Worm (Caenorhabditis elegans) whole organism, L4 larva: ENCODE results near the gene F49C5.7.

Experiments
- R02D3.7 ChIP-seq: fragments of 150-350 bp; sonication (generic microtip); optimal IDR thresholded peaks from 3 replicates; lab custom pipeline; 2014; ENCODE audit warnings: missing biosample characterization, missing genetic modification characterization
- T20F7.1 ChIP-seq: fragments of 200-800 bp; sonication (Bioruptor generic); optimal IDR thresholded peaks from 2 replicates; lab custom pipeline; 2018; ENCODE audit warnings: mild to moderate bottlenecking, missing genetic modification characterization, missing compliant biosample characterization
- Y48G9A.11 ChIP-seq: fragments of 200-800 bp; sonication (Bioruptor generic); IDR thresholded peaks from 2 replicates; pipeline ENCODE4 v1.3.6; 2022; ENCODE audit warnings: missing genetic modification reagents, missing genetic modification characterization, missing compliant biosample characterization
- Y5F2A.4 ChIP-seq: fragments of 200-800 bp; sonication (Bioruptor generic); optimal IDR thresholded peaks from 2 replicates; lab custom pipeline; 2018; ENCODE audit warnings: mild to moderate bottlenecking, missing genetic modification characterization, missing compliant biosample characterization
- Y75B8A.6 ChIP-seq: fragments of 200-800 bp; sonication (Bioruptor generic); IDR thresholded peaks from 2 replicates; pipeline ENCODE4 v1.3.6; 2022; ENCODE audit warnings: missing genetic modification reagents, missing genetic modification characterization, missing compliant biosample characterization
- aly-2 ChIP-seq: sonication (generic microtip); optimal IDR thresholded peaks from 2 replicates; lab custom pipeline; 2018; ENCODE audit warnings: missing biosample characterization, missing genetic modification characterization
- attf-4 ChIP-seq: sonication (generic microtip); optimal IDR thresholded peaks from 3 replicates; lab custom pipeline; 2017; ENCODE audit warnings: missing biosample characterization, missing genetic modification characterization
- ceh-20 ChIP-seq: fragments of 200-800 bp; sonication (Bioruptor generic); IDR thresholded peaks from 2 replicates; pipeline ENCODE4 v1.3.6; 2022; ENCODE audit warnings: missing genetic modification reagents, missing genetic modification characterization, missing compliant biosample characterization
- ceh-28 ChIP-seq: fragments of 150-350 bp; optimal IDR thresholded peaks from 2 replicates; lab custom pipeline; 2014; ENCODE audit warnings: missing biosample characterization, missing genetic modification reagents, missing genetic modification characterization
- ceh-32 ChIP-seq: sonication (generic microtip); optimal IDR thresholded peaks from 2 replicates; lab custom pipeline; 2016; ENCODE audit warnings: mild to moderate bottlenecking, missing genetic modification characterization, missing compliant biosample characterization; ENCODE audit not compliant: poor library complexity
- cey-2 ChIP-seq: sonication (generic microtip); optimal IDR thresholded peaks from 3 replicates; lab custom pipeline; 2017; ENCODE audit warnings: missing genetic modification characterization, mild to moderate bottlenecking, missing compliant biosample characterization, antibody characterized with exemption, borderline replicate concordance; ENCODE audit not compliant: insufficient read depth
- daf-16 ChIP-seq, 3 experiments: sonication (generic microtip); optimal IDR thresholded peaks; 2 replicates each; lab custom pipeline; 2016 to 2017; ENCODE audit warnings: missing genetic modification characterization in 3 of 3, missing genetic modification reagents in 3 of 3, mild to moderate bottlenecking in 2 of 3, missing compliant biosample characterization in 2 of 3, missing biosample characterization in 1 of 3, moderate library complexity in 1 of 3
- dmd-8 ChIP-seq: fragments of 200-800 bp; sonication (Bioruptor generic); IDR thresholded peaks from 2 replicates; pipeline ENCODE4 v1.3.6; 2022; ENCODE audit warnings: missing genetic modification characterization, missing compliant biosample characterization
- dpl-1 ChIP-seq: fragments of 150-350 bp; optimal IDR thresholded peaks from 2 replicates; lab custom pipeline; 2014; ENCODE audit warnings: missing biosample characterization, missing genetic modification reagents, missing genetic modification characterization
- egl-43 ChIP-seq: fragments of 200-800 bp; sonication (Bioruptor generic); IDR thresholded peaks from 2 replicates; pipeline ENCODE4 v1.3.6; 2022; ENCODE audit warnings: missing genetic modification reagents, missing genetic modification characterization, missing compliant biosample characterization
- fkh-10 ChIP-seq: fragments of 150-350 bp; optimal IDR thresholded peaks from 2 replicates; lab custom pipeline; 2014; ENCODE audit warnings: missing biosample characterization, missing genetic modification reagents, missing genetic modification characterization
- hmg-1.1 ChIP-seq: fragments of 200-800 bp; sonication (Bioruptor generic); IDR thresholded peaks from 2 replicates; pipeline ENCODE4 v1.3.6; 2022; ENCODE audit warnings: missing genetic modification reagents, missing genetic modification characterization, missing compliant biosample characterization
- lin-13 ChIP-seq: fragments of 150-350 bp; optimal IDR thresholded peaks from 2 replicates; lab custom pipeline; 2014; ENCODE audit warnings: missing biosample characterization, missing genetic modification reagents, missing genetic modification characterization
- lin-29 ChIP-seq: fragments of 200-800 bp; sonication (Bioruptor generic); IDR thresholded peaks from 2 replicates; pipeline ENCODE4 v1.3.6; 2022; ENCODE audit warnings: missing genetic modification reagents, missing genetic modification characterization, missing compliant biosample characterization
- madf-9 ChIP-seq: fragments of 200-800 bp; sonication (Bioruptor generic); conservative IDR thresholded peaks from 2 replicates; pipeline ENCODE4 v1.3.6; 2022; ENCODE audit warnings: missing genetic modification reagents, missing genetic modification characterization, missing compliant biosample characterization
- mdl-1 ChIP-seq, 2 experiments: fragments of 150-350 bp in 1 of 2; sonication (generic microtip) in 1 of 2; optimal IDR thresholded peaks; 2 replicates each; lab custom pipeline; 2014 to 2017; ENCODE audit warnings: missing biosample characterization in 2 of 2, missing genetic modification characterization in 2 of 2
- mes-2 ChIP-seq: sonication (generic microtip); optimal IDR thresholded peaks from 2 replicates; lab custom pipeline; 2016; ENCODE audit warnings: missing genotype, mild to moderate bottlenecking, missing genetic modification characterization, missing compliant biosample characterization; ENCODE audit not compliant: poor library complexity, severe bottlenecking
- nhr-111 ChIP-seq: fragments of 200-800 bp; sonication (Bioruptor generic); optimal IDR thresholded peaks from 2 replicates; lab custom pipeline; 2018; ENCODE audit warnings: mild to moderate bottlenecking, missing genetic modification characterization, missing compliant biosample characterization
- nhr-41 ChIP-seq: fragments of 200-800 bp; sonication (Bioruptor generic); IDR thresholded peaks from 2 replicates; pipeline ENCODE4 v1.3.6; 2022; ENCODE audit warnings: missing genetic modification reagents, missing genetic modification characterization, missing compliant biosample characterization
- nhr-42 ChIP-seq: fragments of 200-800 bp; sonication (Bioruptor generic); IDR thresholded peaks from 2 replicates; pipeline ENCODE4 v1.3.6; 2022; ENCODE audit warnings: missing genetic modification characterization, missing compliant biosample characterization
- nhr-48 ChIP-seq: sonication (generic microtip); optimal IDR thresholded peaks from 2 replicates; lab custom pipeline; 2016; ENCODE audit warnings: mild to moderate bottlenecking, missing genetic modification characterization, missing compliant biosample characterization
- pha-4 ChIP-seq, 2 experiments: fragments of 150-350 bp in 1 of 2; fragments of 200-800 bp in 1 of 2; sonication (Bioruptor generic) in 1 of 2; IDR thresholded peaks in 1 of 2; optimal IDR thresholded peaks in 1 of 2; 2 replicates each; pipeline versions ENCODE4 v1.3.6 to Lab custom; 2014 to 2022; ENCODE audit warnings: missing genetic modification characterization in 2 of 2, missing genetic modification reagents in 2 of 2, missing biosample characterization in 1 of 2, missing compliant biosample characterization in 1 of 2
- php-3 ChIP-seq: fragments of 200-800 bp; sonication (Bioruptor generic); IDR thresholded peaks from 2 replicates; pipeline ENCODE4 v1.3.6; 2022; ENCODE audit warnings: missing genetic modification reagents, missing genetic modification characterization, missing compliant biosample characterization
- pqm-1 ChIP-seq: sonication (generic microtip); optimal IDR thresholded peaks from 2 replicates; lab custom pipeline; 2017; ENCODE audit warnings: missing biosample characterization, missing genetic modification characterization
- sdz-12 ChIP-seq: fragments of 200-800 bp; sonication (Bioruptor generic); optimal IDR thresholded peaks from 2 replicates; lab custom pipeline; 2018; ENCODE audit warnings: mild to moderate bottlenecking, missing genetic modification characterization, missing compliant biosample characterization
- skn-1 ChIP-seq: fragments of 150-350 bp; optimal IDR thresholded peaks from 2 replicates; lab custom pipeline; 2014; ENCODE audit warnings: missing biosample characterization, missing genetic modification characterization
- snpc-1.2 ChIP-seq: fragments of 200-800 bp; sonication (Bioruptor generic); IDR thresholded peaks from 2 replicates; pipeline ENCODE4 v1.3.6; 2022; ENCODE audit warnings: missing genetic modification reagents, missing genetic modification characterization, missing compliant biosample characterization
- snpc-4 ChIP-seq: fragments of 150-350 bp; optimal IDR thresholded peaks from 2 replicates; lab custom pipeline; 2014; ENCODE audit warnings: missing biosample characterization, missing genetic modification characterization
- tag-97 ChIP-seq: fragments of 200-800 bp; sonication (Bioruptor generic); IDR thresholded peaks from 2 replicates; pipeline ENCODE4 v1.3.6; 2022; ENCODE audit warnings: missing genetic modification characterization, missing compliant biosample characterization
- tra-1 ChIP-seq: fragments of 200-800 bp; sonication (Bioruptor generic); IDR thresholded peaks from 2 replicates; pipeline ENCODE4 v1.3.6; 2022; ENCODE audit warnings: missing genetic modification reagents, missing genetic modification characterization, missing compliant biosample characterization
- zfp-2 ChIP-seq: sonication (generic microtip); optimal IDR thresholded peaks from 2 replicates; lab custom pipeline; 2016; ENCODE audit warnings: mild to moderate bottlenecking, missing genetic modification characterization, missing compliant biosample characterization

The F49C5.7 gene

DNA sequence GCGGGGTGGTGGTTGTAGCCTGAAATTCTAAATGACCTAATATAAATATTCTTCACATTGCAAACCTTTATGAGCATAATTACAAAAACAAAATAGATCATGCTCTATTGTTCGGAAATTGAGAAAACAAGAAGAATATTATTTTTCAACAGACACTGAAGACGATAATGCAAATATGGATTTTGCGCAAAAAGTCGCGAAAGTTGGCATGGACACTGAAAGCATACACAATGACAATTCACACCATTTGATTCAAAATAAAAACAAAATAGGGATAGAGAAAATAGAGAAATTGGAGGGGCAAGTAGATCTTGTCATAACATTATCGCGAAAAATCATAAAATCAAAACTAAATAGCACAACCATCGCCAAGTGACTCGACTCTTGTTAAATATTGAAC lies 6.8 kb downstream of the F49C5.7 start, which contains the start of gene Y38E10A.35:
Gene Y38E10A.35, minus strand, starts transcription at position 101 of the 400 bp plus-strand sequence.
- TF ChIP-seq T20F7.1 (GFP tag; lab: Kevin White, UChicago) = no peak
- TF ChIP-seq zfp-2 (tag; lab: Kevin White, UChicago) = no peak
- no peak for TF ChIP-seq egl-43 (GFP tag; lab: Robert Waterston, UW)
- TF ChIP-seq ceh-32 (tag; lab: Kevin White, UChicago) = no peak
- TF ChIP-seq hmg-1.1 = no peak
- no peak for TF ChIP-seq nhr-41 (GFP tag; lab: Robert Waterston, UW)
- no peak for TF ChIP-seq mdl-1 (tag; optimal IDR thresholded peaks at IDR 0.05; lab: Kevin White, UChicago)
- no peak for TF ChIP-seq cey-2 (tag; lab: Kevin White, UChicago)
- TF ChIP-seq pqm-1 (tag; lab: Kevin White, UChicago) = no peak
- no peak for TF ChIP-seq Y48G9A.11
- no peak for TF ChIP-seq tra-1 (GFP tag; lab: Robert Waterston, UW)
- no peak for TF ChIP-seq daf-16 (GFP tag; optimal IDR thresholded peaks at IDR 0.05; lab: Kevin White, UChicago)
- no peak for TF ChIP-seq daf-16 (tag; optimal IDR thresholded peaks at IDR 0.05; lab: Kevin White, UChicago)
- no peak for TF ChIP-seq fkh-10
- TF ChIP-seq madf-9 (GFP tag; lab: Robert Waterston, UW) = no peak
- TF ChIP-seq nhr-42 (GFP tag; lab: Robert Waterston, UW) = no peak
- no peak for TF ChIP-seq php-3
- no peak for TF ChIP-seq ceh-28

DNA sequence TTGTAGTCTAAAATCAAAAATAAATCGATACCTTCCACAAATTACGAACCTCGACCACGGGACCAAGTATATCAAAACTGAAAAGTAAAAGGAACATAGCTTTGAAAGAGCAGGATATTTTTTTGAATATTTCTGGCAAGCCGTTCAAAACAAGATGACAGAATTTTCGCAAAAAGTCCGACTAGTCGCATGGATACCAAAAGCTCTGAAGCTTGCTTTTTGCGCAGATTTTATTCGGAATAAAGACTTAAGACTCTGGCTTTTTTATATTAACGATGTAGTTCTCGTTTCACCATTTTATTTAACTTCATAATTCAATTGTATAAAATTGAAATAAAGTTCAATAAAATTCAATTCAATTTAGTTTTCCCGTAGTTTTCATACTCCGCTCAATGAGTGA lies 7.6 kb downstream of the F49C5.7 start, which contains the start of gene Y38E10A.2:
Gene Y38E10A.2, minus strand, starts transcription at position 101 of the 400 bp plus-strand sequence.
- TF ChIP-seq Y75B8A.6 = no peak
- no peak for TF ChIP-seq sdz-12
- TF ChIP-seq attf-4 (tag; lab: Kevin White, UChicago) = no peak
- no peak for TF ChIP-seq dmd-8 (GFP tag; lab: Robert Waterston, UW)
- no peak for TF ChIP-seq snpc-1.2 (GFP tag; lab: Robert Waterston, UW)
- no peak for TF ChIP-seq pha-4 (GFP tag; IDR thresholded peaks at IDR 0.05; lab: Robert Waterston, UW)
- no peak for TF ChIP-seq pha-4 (tag; optimal IDR thresholded peaks at IDR 0.05; lab: Kevin White, UChicago)
- no peak for TF ChIP-seq lin-29 (GFP tag; lab: Robert Waterston, UW)
- no peak for TF ChIP-seq Y5F2A.4 (GFP tag; lab: Kevin White, UChicago)
- TF ChIP-seq nhr-48 (tag; lab: Kevin White, UChicago) = no peak
- no peak for TF ChIP-seq skn-1 (tag; lab: Kevin White, UChicago)
- no peak for TF ChIP-seq snpc-4 (tag; lab: Kevin White, UChicago)
- TF ChIP-seq aly-2 = no peak
- no peak for TF ChIP-seq dpl-1 (GFP tag; lab: Kevin White, UChicago)
- no peak for TF ChIP-seq R02D3.7 (tag; lab: Kevin White, UChicago)
- no peak for TF ChIP-seq madf-9 (GFP tag; lab: Robert Waterston, UW)
- TF ChIP-seq mes-2 (tag; lab: Kevin White, UChicago) = no peak
- TF ChIP-seq lin-13 (GFP tag; lab: Kevin White, UChicago) = no peak
- TF ChIP-seq, all 104 proteins: peak for 0

DNA sequence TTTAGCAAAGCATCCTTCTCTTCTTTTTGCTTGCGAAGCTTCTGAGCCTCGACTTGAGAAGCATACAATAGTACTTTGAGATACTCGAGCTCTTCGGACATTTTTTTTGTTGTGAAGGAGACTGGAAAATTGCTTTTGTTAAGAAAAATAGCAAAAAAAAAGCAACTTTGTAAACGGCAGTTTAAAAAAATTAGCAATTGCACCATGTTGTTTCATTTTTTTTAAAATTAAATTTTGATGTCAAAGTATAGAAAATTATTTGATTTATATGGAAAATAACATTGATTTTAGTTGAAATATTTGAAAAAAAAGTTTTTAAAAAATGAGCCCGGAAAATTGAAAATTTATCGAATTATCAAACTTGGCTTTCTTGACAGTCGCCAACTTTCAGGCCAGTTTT lies 8.7 kb downstream of the F49C5.7 start, which contains the start of gene Y38E10A.3:
Gene Y38E10A.3, minus strand, starts transcription at position 101 of the 400 bp plus-strand sequence.
- no peak for TF ChIP-seq ceh-20 (GFP tag; lab: Robert Waterston, UW)
- TF ChIP-seq ceh-32 (tag; lab: Kevin White, UChicago) = no peak
- no peak for TF ChIP-seq tag-97 (GFP tag; lab: Robert Waterston, UW)
- TF ChIP-seq nhr-111 = no peak
